Worm (Caenorhabditis elegans): ENCODE measurements around the gene F31D4.8.

Gene F31D4.8

DNA sequence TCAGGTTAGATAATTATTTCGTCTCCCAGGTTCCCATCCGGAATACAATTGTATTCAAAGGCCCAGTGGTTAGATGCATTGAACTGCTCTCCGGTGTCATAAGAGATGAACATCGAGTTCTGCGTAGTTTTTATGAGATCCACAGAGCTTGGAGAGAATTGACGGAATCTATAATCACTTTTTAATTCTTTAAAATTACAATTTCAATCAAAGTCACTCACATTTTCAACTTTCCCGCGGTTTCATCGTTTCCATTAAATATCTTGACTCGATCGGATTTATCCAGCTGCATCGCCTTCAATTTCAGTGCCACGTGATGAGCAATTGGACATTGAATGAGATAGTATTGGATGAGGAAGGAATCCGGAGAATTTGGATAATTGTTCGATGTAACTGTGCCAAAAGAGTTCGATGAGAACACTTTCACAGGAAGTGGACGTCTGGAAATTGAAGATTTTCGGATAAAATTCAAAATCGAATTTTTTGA, 20.4 kb downstream of the F31D4.8 start:
- peak in 1 of 2 experiments; percentile 22 for TF ChIP-seq lsy-2 (tag; optimal IDR thresholded peaks at IDR 0.05)
- TF ChIP-seq C34F6.9 (tag; optimal IDR thresholded peaks at IDR 0.05), result peak; percentile 35
- no peak for TF ChIP-seq R02D3.7 (tag; optimal IDR thresholded peaks at IDR 0.05)
- TF ChIP-seq peb-1 (tag; optimal IDR thresholded peaks at IDR 0.05), result no peak
- no peak for TF ChIP-seq zag-1 (tag; optimal IDR thresholded peaks at IDR 0.05)
- TF ChIP-seq F13H6.1 (tag; optimal IDR thresholded peaks at IDR 0.05), result peak; percentile 52
- peak; percentile 86 for TF ChIP-seq ama-1 (optimal IDR thresholded peaks at IDR 0.05)
- TF ChIP-seq nhr-129 (tag; optimal IDR thresholded peaks at IDR 0.05), result peak; percentile 14
- peak; percentile 2 for TF ChIP-seq lin-13 (GFP tag; optimal IDR thresholded peaks at IDR 0.05)

DNA sequence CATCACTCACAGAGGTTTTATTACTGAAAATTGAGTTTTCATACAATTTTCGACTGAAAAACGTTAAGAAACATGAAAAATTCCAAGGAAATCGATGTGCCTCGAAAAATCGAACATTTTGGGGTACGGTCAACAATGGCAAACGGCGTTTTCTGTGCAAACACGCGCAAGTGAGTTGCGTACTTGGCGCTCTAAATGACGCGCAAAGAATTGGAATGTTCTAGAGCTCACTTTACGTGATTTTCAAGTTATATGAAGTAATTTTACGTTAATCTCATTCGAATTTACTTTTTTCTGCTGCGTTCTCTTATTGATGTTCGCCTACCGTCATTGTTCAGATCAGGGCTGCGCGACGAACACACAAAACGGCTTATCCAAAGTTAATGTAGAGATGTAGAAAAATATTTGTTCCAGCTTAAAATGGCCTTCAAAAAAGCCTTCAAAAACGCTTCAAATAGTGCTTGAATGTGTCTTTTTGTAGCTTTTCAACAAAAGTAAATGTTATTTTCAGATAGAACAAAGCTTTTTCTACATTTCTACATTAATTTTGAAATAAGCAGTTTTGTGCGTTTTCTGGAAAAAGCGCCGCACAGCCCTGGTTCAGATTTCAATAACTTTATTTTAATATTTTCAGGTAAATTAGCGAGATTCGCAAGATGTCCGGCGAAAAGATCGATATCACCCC, 22.6 kb downstream of the F31D4.8 start, which contains the start of the genes F31D4.2 and fkb-6:
TSS of gene F31D4.2 (minus strand) at position 23 of the 685 bp plus-strand sequence.
TSS of gene fkb-6 (plus strand) at position 635 of the 685 bp plus-strand sequence.
- TF ChIP-seq F13H6.1 (tag; optimal IDR thresholded peaks at IDR 0.05) (peak; percentile 64), blmp-1 (tag; optimal IDR thresholded peaks at IDR 0.05; ENCODE audit: insufficient read depth) (no peak), sma-9 (GFP tag; optimal IDR thresholded peaks at IDR 0.05) (peak; percentile 58), sma-9 (tag; optimal IDR thresholded peaks at IDR 0.05) (no peak), egl-27 (tag; optimal IDR thresholded peaks at IDR 0.05) (peak; percentile 30), unc-62 (GFP tag; optimal IDR thresholded peaks at IDR 0.05) (no peak), lin-11 (tag; optimal IDR thresholded peaks at IDR 0.05) (peak; percentile 54), nhr-10 (tag; optimal IDR thresholded peaks at IDR 0.05) (no peak), ceh-82 (tag; optimal IDR thresholded peaks at IDR 0.05) (no peak), zag-1 (tag; optimal IDR thresholded peaks at IDR 0.05) (peak; percentile 25), R02D3.7 (tag; optimal IDR thresholded peaks at IDR 0.05) (no peak), mab-5 (tag; optimal IDR thresholded peaks at IDR 0.05) (peak; percentile 33), nhr-21 (tag; optimal IDR thresholded peaks at IDR 0.05) (peak; percentile 21), nhr-25 (tag; optimal IDR thresholded peaks at IDR 0.05) (peak; percentile 22), alr-1 (tag; optimal IDR thresholded peaks at IDR 0.05) (no peak), crh-2 (tag; optimal IDR thresholded peaks at IDR 0.05) (peak; percentile 77), fos-1 (tag; optimal IDR thresholded peaks at IDR 0.05) (peak; percentile 41), nhr-129 (tag; optimal IDR thresholded peaks at IDR 0.05) (peak; percentile 83), lin-13 (GFP tag; optimal IDR thresholded peaks at IDR 0.05) (peak; percentile 62), sma-3 (GFP tag; optimal IDR thresholded peaks at IDR 0.05) (peak; percentile 75), ama-1 (optimal IDR thresholded peaks at IDR 0.05) (peak; percentile 81), snpc-4 (tag; optimal IDR thresholded peaks at IDR 0.05) (peak; percentile 56), nhr-23 (tag; optimal IDR thresholded peaks at IDR 0.05) (no peak), C34F6.9 (tag; optimal IDR thresholded peaks at IDR 0.05) (peak; percentile 93), ztf-4 (tag; optimal IDR thresholded peaks at IDR 0.05) (peak; percentile 62), Y55F3AM.14 (GFP tag; optimal IDR thresholded peaks at IDR 0.05) (no peak), nhr-6 (tag; optimal IDR thresholded peaks at IDR 0.05) (no peak), lsy-2 (tag; optimal IDR thresholded peaks at IDR 0.05) (peak; percentile 93 to 98), elt-3 (tag; optimal IDR thresholded peaks at IDR 0.05) (no peak), gmeb-1 (tag; optimal IDR thresholded peaks at IDR 0.05) (peak; percentile 69), unc-55 (GFP tag; optimal IDR thresholded peaks at IDR 0.05) (peak; percentile 92), skn-1 (tag; optimal IDR thresholded peaks at IDR 0.05) (no peak), ztf-11 (tag; optimal IDR thresholded peaks at IDR 0.05) (no peak), sem-4 (tag; optimal IDR thresholded peaks at IDR 0.05) (peak; percentile 1), ZK546.5 (tag; optimal IDR thresholded peaks at IDR 0.05) (no peak), nhr-12 (tag; optimal IDR thresholded peaks at IDR 0.05) (no peak)

DNA sequence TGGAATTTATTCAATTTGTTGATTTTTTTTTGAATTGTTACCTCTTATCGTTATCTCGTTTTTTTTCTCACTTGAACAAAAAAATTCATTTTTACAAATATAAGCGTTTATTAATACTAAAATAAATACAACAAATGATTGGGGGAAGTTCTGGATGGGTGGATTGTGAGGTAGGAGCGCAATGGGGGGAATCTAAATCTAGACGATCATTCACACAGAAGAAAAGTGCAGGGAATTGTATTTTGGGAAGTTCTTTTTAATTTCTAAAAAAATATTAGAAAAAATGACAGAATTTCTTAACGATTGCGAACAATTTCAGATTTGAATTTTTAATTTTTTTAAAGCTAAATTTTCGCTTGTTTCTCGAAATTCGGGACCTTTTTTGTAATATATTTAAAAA, 26.7 kb downstream of the F31D4.8 start:
- no peak for TF ChIP-seq nhr-23 (tag; optimal IDR thresholded peaks at IDR 0.05)

DNA sequence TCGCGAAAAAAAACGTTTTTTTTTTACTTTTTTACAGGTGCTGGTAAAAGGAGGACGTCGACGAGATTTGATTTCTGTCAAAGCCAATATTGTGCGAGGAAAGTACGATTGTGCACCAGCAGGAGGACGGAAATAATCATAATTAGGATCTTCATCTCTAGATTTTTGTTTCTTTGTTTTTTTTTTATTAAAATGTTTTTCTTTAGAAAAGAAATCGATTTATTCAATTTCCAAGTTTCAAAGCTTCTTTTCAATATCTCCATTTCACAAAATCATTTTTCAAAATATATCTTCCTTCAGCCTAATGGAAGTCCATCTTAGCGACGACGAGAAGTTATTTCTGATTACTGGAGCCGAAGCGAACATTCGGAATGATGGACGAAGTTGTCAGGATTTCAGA, 29.7 kb downstream of the F31D4.8 start, which contains the start of gene exos-7:
TSS of gene exos-7 (plus strand) at position 301 of the 400 bp plus-strand sequence.
- TF ChIP-seq mab-5 (tag; optimal IDR thresholded peaks at IDR 0.05) (no peak), Y55F3AM.14 (GFP tag; optimal IDR thresholded peaks at IDR 0.05) (no peak), ceh-16 (tag; optimal IDR thresholded peaks at IDR 0.05) (no peak), nhr-23 (tag; optimal IDR thresholded peaks at IDR 0.05) (no peak), dmd-4 (tag; optimal IDR thresholded peaks at IDR 0.05) (no peak), elt-1 (tag; optimal IDR thresholded peaks at IDR 0.05) (no peak), ama-1 (optimal IDR thresholded peaks at IDR 0.05) (no peak), nhr-77 (tag; optimal IDR thresholded peaks at IDR 0.05) (no peak), mdl-1 (tag; optimal IDR thresholded peaks at IDR 0.05) (no peak), aly-2 (tag; optimal IDR thresholded peaks at IDR 0.05) (no peak)

Measured in whole organism, L2 larva.